Fruit fly (Drosophila melanogaster): Measurements from ENCODE around the gene Crtc.
A peak's percentile ranks its signal among the peaks of the same experiment; 100 is the strongest.

Gene Crtc

DNA sequence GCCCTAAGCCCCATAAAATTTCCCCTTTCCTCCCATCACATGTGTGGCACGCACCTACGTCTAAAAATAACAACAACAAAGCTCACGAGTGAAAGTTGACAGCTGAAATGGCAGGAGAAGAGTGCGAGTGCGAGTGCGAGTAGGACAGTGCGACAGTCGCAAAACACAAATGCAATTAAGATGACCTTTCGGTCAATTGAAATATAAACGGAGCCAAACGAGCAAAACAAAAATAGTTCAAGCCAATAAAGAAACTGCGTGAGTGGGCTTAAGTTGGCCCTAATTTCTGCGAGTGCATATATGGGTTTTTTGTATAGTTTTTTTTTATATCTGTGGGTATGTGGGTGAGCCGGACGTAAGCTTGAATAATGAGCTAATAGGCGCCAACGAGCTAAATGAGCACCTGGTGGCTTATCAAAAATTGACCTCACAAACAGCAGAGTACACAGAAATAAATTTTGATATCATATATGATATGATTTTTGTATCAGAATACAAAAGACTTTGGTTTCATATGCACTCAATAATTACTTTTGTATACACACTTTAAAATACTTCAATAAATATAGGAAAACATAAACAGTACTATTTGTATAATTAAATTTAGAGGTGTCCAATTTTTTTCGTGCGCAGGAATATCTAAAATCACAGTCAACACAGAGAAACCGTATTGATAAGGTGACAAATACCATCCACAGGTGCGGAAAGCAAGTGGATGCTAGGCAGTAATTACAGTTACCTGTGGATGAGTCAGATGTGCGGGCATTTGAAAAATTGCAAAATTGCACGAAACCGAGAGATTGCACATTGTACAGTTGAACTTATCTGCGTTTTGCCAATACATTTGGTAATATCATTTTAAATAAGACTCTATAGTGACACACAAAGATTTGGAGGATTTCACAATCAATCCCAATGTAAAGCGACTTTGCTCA is 17.1 kb downstream of the Crtc start:
- TF ChIP-seq Ets98B (GFP tag; IDR thresholded peaks at IDR 0.05), result peak; percentile 48
- TF ChIP-seq CG13204 (GFP tag; optimal IDR thresholded peaks at IDR 0.05), result no peak
- TF ChIP-seq rn (GFP tag; IDR thresholded peaks at IDR 0.05), result no peak
- TF ChIP-seq fd96Ca (GFP tag; IDR thresholded peaks at IDR 0.05), result no peak

DNA sequence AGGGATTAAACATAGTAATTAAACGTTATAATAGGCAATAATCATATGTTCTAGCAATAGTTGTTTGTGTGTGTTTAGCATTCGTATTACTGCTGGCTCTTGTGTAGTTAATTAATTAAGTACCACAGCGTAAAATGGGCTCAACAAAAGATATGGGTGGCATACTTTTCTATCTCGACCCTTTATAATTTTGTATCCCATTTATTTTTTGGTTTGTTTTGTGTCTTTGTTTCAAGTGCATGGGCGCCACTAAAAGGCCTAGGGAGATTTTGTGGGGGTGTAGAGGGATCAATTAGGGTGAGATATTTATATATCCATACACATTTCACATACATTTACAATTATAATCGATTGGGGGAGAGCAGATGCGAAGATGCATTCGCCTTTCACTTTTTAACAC is 21.5 kb downstream of the Crtc start:
- no peak for TF ChIP-seq rn (GFP tag; IDR thresholded peaks at IDR 0.05)
- no peak for TF ChIP-seq CG9948 (tag; optimal IDR thresholded peaks at IDR 0.05)
- TF ChIP-seq gl (tag; optimal IDR thresholded peaks at IDR 0.05), result no peak
- TF ChIP-seq CG17806 (tag; optimal IDR thresholded peaks at IDR 0.05), result no peak
- no peak for TF ChIP-seq CG8301 (tag; optimal IDR thresholded peaks at IDR 0.05)
- TF ChIP-seq CG32121 (GFP tag; IDR thresholded peaks at IDR 0.05), result no peak
- no peak for TF ChIP-seq CG14655 (GFP tag; optimal IDR thresholded peaks at IDR 0.05)
- no peak for TF ChIP-seq EcR (GFP tag; optimal IDR thresholded peaks at IDR 0.05)
- no peak for TF ChIP-seq Pif1A (GFP tag; optimal IDR thresholded peaks at IDR 0.05)

DNA sequence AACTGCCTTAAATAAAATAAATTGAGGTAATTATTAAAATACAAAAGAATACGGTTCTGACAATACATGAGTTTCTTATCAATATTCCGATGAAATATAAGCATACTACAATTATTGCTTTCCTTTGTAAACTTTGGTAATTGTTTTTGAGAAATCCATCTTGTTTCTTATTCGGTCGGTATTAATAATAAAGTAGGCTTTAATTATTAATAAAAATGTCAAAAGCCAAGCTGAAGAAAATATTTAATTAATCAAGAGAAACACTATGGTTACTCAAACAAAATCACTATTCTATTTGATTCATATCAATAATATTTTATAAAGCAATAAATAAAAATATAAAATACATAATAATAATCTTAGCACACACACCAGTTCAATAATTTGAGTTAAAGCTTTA is 22.4 kb downstream of the Crtc start, which contains the start of gene CG43085:
TSS of gene CG43085 (minus strand) at position 101 of the 400 bp plus-strand sequence.
- no peak for TF ChIP-seq CG12605 (GFP tag; IDR thresholded peaks at IDR 0.05)
- TF ChIP-seq CG17806 (tag; optimal IDR thresholded peaks at IDR 0.05), result no peak
- TF ChIP-seq fd96Ca (GFP tag; IDR thresholded peaks at IDR 0.05), result no peak
- TF ChIP-seq CG13204 (GFP tag; optimal IDR thresholded peaks at IDR 0.05), result no peak

DNA sequence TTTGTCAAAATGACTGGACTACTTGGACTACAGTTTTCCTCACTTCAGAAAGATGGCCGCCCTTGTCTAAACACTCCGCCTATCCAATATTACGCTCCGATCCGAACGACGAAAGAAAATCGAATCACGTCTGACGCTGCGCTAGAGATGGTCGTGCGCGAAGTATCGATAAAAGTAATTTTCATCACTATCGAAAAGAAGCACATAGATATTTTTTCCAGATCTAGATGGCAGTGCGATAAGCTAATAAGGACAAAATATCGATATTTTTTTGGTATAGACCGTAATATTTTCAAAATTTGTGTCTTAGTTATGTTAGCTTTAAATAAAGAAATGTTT is 24.2 kb downstream of the Crtc start, which contains the start of gene Pep:
TSS of gene Pep (minus strand) at position 131 of the 339 bp plus-strand sequence.
- TF ChIP-seq CG9948 (tag; optimal IDR thresholded peaks at IDR 0.05) (peak; percentile 5), CG17806 (tag; optimal IDR thresholded peaks at IDR 0.05) (peak; percentile 17), gl (tag; optimal IDR thresholded peaks at IDR 0.05) (no peak), rn (GFP tag; IDR thresholded peaks at IDR 0.05) (no peak), CG15710 (tag; optimal IDR thresholded peaks at IDR 0.05) (peak; percentile 3), D1 (tag; optimal IDR thresholded peaks at IDR 0.05) (peak; percentile 51), CG12605 (GFP tag; IDR thresholded peaks at IDR 0.05) (0 out of 2 replicates have a peak, but pooled peaks have one; percentile 23), Ets98B (GFP tag; IDR thresholded peaks at IDR 0.05) (peak; percentile 9; the same call in 1 of the 2 replicates), CG10348 (GFP tag; IDR thresholded peaks at IDR 0.05) (no peak)

- TF ChIP-seq CG10348 (GFP tag; IDR thresholded peaks at IDR 0.05), result no peak
- peak; percentile 43 for TF ChIP-seq EcR (GFP tag; optimal IDR thresholded peaks at IDR 0.05)
- no peak for TF ChIP-seq CG12605 (GFP tag; IDR thresholded peaks at IDR 0.05)
- TF ChIP-seq CG9948 (tag; optimal IDR thresholded peaks at IDR 0.05), result no peak
- TF ChIP-seq CG14655 (GFP tag; optimal IDR thresholded peaks at IDR 0.05), result no peak
- no peak for TF ChIP-seq CG8159 (tag; optimal IDR thresholded peaks at IDR 0.05)
- 0 out of 2 replicates have a peak, but pooled peaks have one; percentile 5 for TF ChIP-seq Ets98B (GFP tag; IDR thresholded peaks at IDR 0.05)
- TF ChIP-seq CG15710 (tag; optimal IDR thresholded peaks at IDR 0.05), result no peak
- TF ChIP-seq CG34367 (tag; optimal IDR thresholded peaks at IDR 0.05), result no peak
- peak; percentile 28 for TF ChIP-seq gl (tag; optimal IDR thresholded peaks at IDR 0.05)
- no peak for TF ChIP-seq Snoo (tag; optimal IDR thresholded peaks at IDR 0.05)
- no peak for TF ChIP-seq Pif1A (GFP tag; optimal IDR thresholded peaks at IDR 0.05)
- TF ChIP-seq Pif1B (GFP tag; optimal IDR thresholded peaks at IDR 0.05), result no peak
- TF ChIP-seq CG32121 (GFP tag; IDR thresholded peaks at IDR 0.05), result peak; percentile 22; the same call in 1 of the 2 replicates
Observed at dm6 chr3L:17643985-17644905, 24.8 kb downstream of the Crtc start.

dm6 chr3L:17642017-17642416 is 27.0 kb downstream of the Crtc start:
- TF ChIP-seq fd96Ca (GFP tag; IDR thresholded peaks at IDR 0.05), result no peak

DNA sequence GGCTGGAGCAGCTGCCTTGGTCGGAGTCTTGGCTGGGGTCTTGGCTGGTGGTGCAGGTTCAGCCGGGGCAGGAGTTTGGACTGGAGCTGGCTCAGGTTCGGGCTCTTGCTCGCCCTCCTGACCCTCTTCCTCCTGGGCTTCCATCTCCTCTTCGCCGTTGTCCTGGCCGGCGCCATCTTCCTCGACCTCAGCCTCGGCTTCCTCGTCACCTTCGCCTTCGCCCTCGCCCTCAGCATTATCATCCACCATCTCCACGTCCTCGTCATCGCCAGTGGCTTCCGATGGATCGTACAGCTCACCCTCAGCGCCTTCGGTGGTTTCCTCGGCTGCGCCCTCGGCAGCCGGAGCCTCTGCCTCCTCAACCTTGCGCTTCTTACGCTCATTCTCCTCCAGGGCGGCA is 30.4 kb downstream of the Crtc start:
- TF ChIP-seq CG12605 (GFP tag; IDR thresholded peaks at IDR 0.05) (no peak), CG34367 (tag; optimal IDR thresholded peaks at IDR 0.05) (no peak), Snoo (tag; optimal IDR thresholded peaks at IDR 0.05) (no peak), CG10348 (GFP tag; IDR thresholded peaks at IDR 0.05) (no peak), CG32121 (GFP tag; IDR thresholded peaks at IDR 0.05) (no peak), CG17806 (tag; optimal IDR thresholded peaks at IDR 0.05) (no peak), CG8301 (tag; optimal IDR thresholded peaks at IDR 0.05) (no peak), CG9948 (tag; optimal IDR thresholded peaks at IDR 0.05) (no peak), Ets98B (GFP tag; IDR thresholded peaks at IDR 0.05) (no peak), rn (GFP tag; IDR thresholded peaks at IDR 0.05) (no peak), D1 (tag; optimal IDR thresholded peaks at IDR 0.05) (no peak)
